Fruit fly (Drosophila melanogaster) whole organism, wandering third instar larva: ENCODE results near the gene CG6006.

Experiments used
- Abd-B ChIP-seq: fragments of >200 bp; optimal IDR thresholded peaks from 2 replicates; lab custom pipeline; 2017; ENCODE audit warnings: missing biosample characterization, missing genetic modification characterization
- CG32264 ChIP-seq: fragments of 200-800 bp; sonication (Bioruptor generic); optimal IDR thresholded peaks from 2 replicates; lab custom pipeline; 2016; ENCODE audit warnings: missing biosample characterization, missing genetic modification characterization
- CG9705 ChIP-seq: fragments of 200-800 bp; sonication (Bioruptor generic); optimal IDR thresholded peaks from 2 replicates; lab custom pipeline; 2018; ENCODE audit warnings: missing biosample characterization, mild to moderate bottlenecking, missing genetic modification characterization
- CrebA ChIP-seq: fragments of 200-800 bp; sonication (Bioruptor generic); optimal IDR thresholded peaks from 2 replicates; lab custom pipeline; 2016; ENCODE audit warnings: missing biosample characterization, mild to moderate bottlenecking, missing genetic modification characterization, borderline replicate concordance
- Dfd ChIP-seq: fragments of >200 bp; optimal IDR thresholded peaks from 2 replicates; lab custom pipeline; 2017; ENCODE audit warnings: missing biosample characterization, missing genetic modification characterization
- Dif ChIP-seq: fragments of 200-275, 200-300 bp; sonication (Bioruptor generic); optimal IDR thresholded peaks from 2 replicates; lab custom pipeline; 2018; ENCODE audit warnings: missing biosample characterization, missing genetic modification characterization; ENCODE audit not compliant: partially characterized antibody
- GATAd ChIP-seq: sonication (Bioruptor generic); optimal IDR thresholded peaks from 2 replicates; lab custom pipeline; 2016; ENCODE audit warnings: missing biosample characterization, missing genetic modification characterization
- HLH106 ChIP-seq: fragments of 200-800 bp; optimal IDR thresholded peaks from 3 replicates; lab custom pipeline; 2019; ENCODE audit warnings: missing biosample characterization, mild to moderate bottlenecking, missing genetic modification characterization, moderate library complexity
- Hnf4 ChIP-seq: fragments of 200-800 bp; sonication (Bioruptor generic); optimal IDR thresholded peaks from 2 replicates; lab custom pipeline; 2016; ENCODE audit warnings: missing biosample characterization, mild to moderate bottlenecking, missing genetic modification characterization
- Hr78 ChIP-seq: fragments of >200 bp; optimal IDR thresholded peaks from 2 replicates; lab custom pipeline; 2017; ENCODE audit warnings: missing biosample characterization, missing genetic modification characterization
- Hr83 ChIP-seq: fragments of 200-300 bp; sonication (Bioruptor generic); optimal IDR thresholded peaks from 2 replicates; lab custom pipeline; 2016; ENCODE audit warnings: missing biosample characterization, mild to moderate bottlenecking, missing genetic modification characterization, moderate library complexity; ENCODE audit not compliant: poor library complexity, severe bottlenecking
- Jra ChIP-seq: sonication (Bioruptor generic); optimal IDR thresholded peaks from 2 replicates; lab custom pipeline; 2016; ENCODE audit warnings: missing biosample characterization, missing genetic modification characterization
- Mio ChIP-seq: sonication (Bioruptor generic); optimal IDR thresholded peaks from 2 replicates; lab custom pipeline; 2016; ENCODE audit warnings: missing biosample characterization, missing genetic modification characterization
- Myc ChIP-seq: fragments of >200 bp; optimal IDR thresholded peaks from 2 replicates; lab custom pipeline; 2017
- N ChIP-seq: fragments of >200 bp; optimal IDR thresholded peaks from 2 replicates; lab custom pipeline; 2018; ENCODE audit warnings: missing biosample characterization, missing external identifiers, missing genetic modification characterization
- OdsH ChIP-seq: fragments of 200-800 bp; sonication (Bioruptor generic); optimal IDR thresholded peaks from 2 replicates; lab custom pipeline; 2016; ENCODE audit warnings: missing biosample characterization, mild to moderate bottlenecking, missing genetic modification characterization
- Rel ChIP-seq, 2 experiments: fragments of 200-800 bp; sonication (Bioruptor generic) in 1 of 2; optimal IDR thresholded peaks; 2 replicates in 1 of 2; 3 replicates in 1 of 2; lab custom pipeline; 2016 to 2019; ENCODE audit warnings: mild to moderate bottlenecking in 2 of 2, missing biosample characterization in 2 of 2, missing genetic modification characterization in 2 of 2, moderate library complexity in 1 of 2
- Sp1 ChIP-seq: fragments of 200-800 bp; sonication (Bioruptor generic); optimal IDR thresholded peaks from 3 replicates; lab custom pipeline; 2019; ENCODE audit warnings: missing biosample characterization, mild to moderate bottlenecking, missing genetic modification characterization, moderate library complexity
- Vsx2 ChIP-seq: fragments of 200-300, 225-300 bp; sonication (Bioruptor generic); optimal IDR thresholded peaks from 2 replicates; lab custom pipeline; 2018; ENCODE audit warnings: missing biosample characterization, missing genetic modification characterization; ENCODE audit not compliant: partially characterized antibody
- br ChIP-seq: fragments of 200-800 bp; sonication (Bioruptor generic); optimal IDR thresholded peaks from 2 replicates; lab custom pipeline; 2016; ENCODE audit warnings: missing biosample characterization, missing genetic modification characterization
- brk ChIP-seq: fragments of 200-800 bp; sonication (Bioruptor generic); optimal IDR thresholded peaks from 2 replicates; lab custom pipeline; 2016; ENCODE audit warnings: missing biosample characterization, mild to moderate bottlenecking, missing genetic modification characterization
- dl ChIP-seq, 2 experiments: fragments of 175-275, 200-275 bp in 1 of 2; fragments of 200-275 bp in 1 of 2; sonication (Bioruptor generic); optimal IDR thresholded peaks; lab custom pipeline; 2018; ENCODE audit warnings: mild to moderate bottlenecking in 2 of 2, missing biosample characterization in 2 of 2, missing genetic modification characterization in 2 of 2, moderate library complexity in 2 of 2; ENCODE audit not compliant: partially characterized antibody in 2 of 2, insufficient read depth in 1 of 2
- dmrt93B ChIP-seq: fragments of 200-800 bp; sonication (Bioruptor generic); optimal IDR thresholded peaks from 2 replicates; lab custom pipeline; 2018; ENCODE audit warnings: missing biosample characterization, mild to moderate bottlenecking, missing genetic modification characterization
- dsf ChIP-seq: sonication (Bioruptor generic); optimal IDR thresholded peaks from 2 replicates; lab custom pipeline; 2016; ENCODE audit warnings: missing biosample characterization, missing genetic modification characterization, borderline replicate concordance
- ey ChIP-seq: fragments of 200-800 bp; sonication (Bioruptor generic); optimal IDR thresholded peaks from 2 replicates; lab custom pipeline; 2016; ENCODE audit warnings: missing biosample characterization, missing genetic modification characterization
- foxo ChIP-seq, 2 experiments: fragments of 200-800 bp; sonication (Bioruptor generic); optimal IDR thresholded peaks; 2 replicates in 1 of 2; 3 replicates in 1 of 2; lab custom pipeline; 2016 to 2017; ENCODE audit warnings: missing biosample characterization in 2 of 2, missing genetic modification characterization in 2 of 2
- fru ChIP-seq: fragments of 200-800 bp; sonication (Bioruptor generic); optimal IDR thresholded peaks from 3 replicates; lab custom pipeline; 2016; ENCODE audit warnings: missing biosample characterization, mild to moderate bottlenecking, missing genetic modification characterization
- h ChIP-seq: fragments of 200-800 bp; sonication (Bioruptor generic); optimal IDR thresholded peaks from 3 replicates; lab custom pipeline; 2016; ENCODE audit warnings: missing biosample characterization, mild to moderate bottlenecking, missing genetic modification characterization
- jim ChIP-seq: fragments of 175-275, 200-325 bp; sonication (Bioruptor generic); optimal IDR thresholded peaks from 2 replicates; lab custom pipeline; 2016; ENCODE audit warnings: missing biosample characterization, mild to moderate bottlenecking, missing genetic modification characterization
- lola ChIP-seq: fragments of >200 bp; optimal IDR thresholded peaks from 2 replicates; lab custom pipeline; 2017; ENCODE audit warnings: missing biosample characterization, missing genetic modification characterization
- pan ChIP-seq: fragments of >200 bp; optimal IDR thresholded peaks from 2 replicates; lab custom pipeline; 2017
- psq ChIP-seq: fragments of 200-800 bp; sonication (Bioruptor generic); optimal IDR thresholded peaks from 3 replicates; lab custom pipeline; 2017; ENCODE audit warnings: missing biosample characterization, mild to moderate bottlenecking, missing genetic modification characterization, moderate library complexity
- rgr ChIP-seq: fragments of 200-800 bp; sonication (Bioruptor generic); optimal IDR thresholded peaks from 3 replicates; lab custom pipeline; 2016; ENCODE audit warnings: missing biosample characterization, mild to moderate bottlenecking, missing genetic modification characterization
- sage ChIP-seq: fragments of 200-800 bp; sonication (Bioruptor generic); optimal IDR thresholded peaks from 2 replicates; lab custom pipeline; 2016; ENCODE audit warnings: missing biosample characterization, mild to moderate bottlenecking, missing genetic modification characterization
- sv ChIP-seq: fragments of 200-800 bp; sonication (Bioruptor generic); optimal IDR thresholded peaks from 3 replicates; lab custom pipeline; 2016; ENCODE audit warnings: missing biosample characterization, missing genetic modification characterization
- tai ChIP-seq: sonication (Bioruptor generic); optimal IDR thresholded peaks from 2 replicates; lab custom pipeline; 2016; ENCODE audit warnings: missing biosample characterization, missing genetic modification characterization
- usp ChIP-seq: fragments of >200 bp; optimal IDR thresholded peaks from 2 replicates; lab custom pipeline; 2017; ENCODE audit warnings: missing biosample characterization, missing genetic modification characterization
- woc ChIP-seq: sonication (Bioruptor generic); optimal IDR thresholded peaks from 2 replicates; lab custom pipeline; 2016; ENCODE audit warnings: missing biosample characterization, mild to moderate bottlenecking, missing genetic modification characterization

Gene CG6006

dm6 chr3R:16182269-16182875 lies 27.6 kb downstream of the CG6006 start:
- no peak for TF ChIP-seq h (GFP tag; lab: Kevin White, UChicago)
- no peak for TF ChIP-seq Jra (GFP tag; lab: Kevin White, UChicago)
- TF ChIP-seq foxo (GFP tag; optimal IDR thresholded peaks at IDR 0.05; lab: Kevin White, UChicago) = no peak

DNA sequence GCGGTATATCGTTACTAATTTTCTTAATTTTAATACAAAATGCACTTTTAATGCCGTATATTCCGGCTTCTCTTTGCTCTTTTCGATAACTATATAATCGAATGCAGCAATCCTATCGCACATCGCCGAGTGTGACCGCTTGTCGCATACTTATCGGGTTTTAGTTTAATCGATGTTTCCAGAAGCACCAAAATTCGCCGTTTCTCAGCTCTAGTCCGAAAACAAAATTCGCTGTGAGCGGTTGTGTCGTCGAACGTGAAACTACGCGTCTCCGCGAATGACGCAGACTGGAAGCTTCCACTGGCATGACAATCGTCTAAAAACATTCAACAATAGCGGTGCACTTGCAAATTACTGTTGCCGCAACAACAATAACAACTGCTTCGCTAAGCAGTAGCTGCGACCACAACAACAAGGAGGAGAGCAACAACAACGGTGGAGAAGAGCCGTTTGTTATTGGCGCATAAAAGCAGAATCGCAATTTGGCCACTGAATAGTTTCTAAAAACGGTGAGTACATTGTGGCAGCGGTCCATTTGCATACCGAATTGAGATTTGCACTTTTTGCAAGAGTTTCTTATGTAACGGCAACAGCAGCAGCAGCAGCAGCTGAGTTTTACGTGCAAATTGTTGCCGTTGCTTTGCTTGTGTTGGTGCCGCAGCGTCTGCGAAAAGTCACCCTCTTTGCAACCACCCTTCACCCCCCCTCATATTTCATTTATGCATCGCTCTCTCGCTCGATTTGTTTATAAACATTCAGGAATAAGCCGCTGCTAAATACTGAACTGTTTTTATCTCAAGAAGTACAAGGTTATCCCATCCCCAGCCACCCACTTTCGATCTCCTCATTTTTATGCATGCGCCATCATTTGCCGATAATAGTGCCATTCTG lies 32.3 kb downstream of the CG6006 start, which contains the start of gene sra:
TSS of gene sra (plus strand) at position 209 of the 891 bp plus-strand sequence.
- peak; percentile 89 for TF ChIP-seq Hr83
- no peak for TF ChIP-seq Abd-B
- TF ChIP-seq dl (GFP tag; optimal IDR thresholded peaks at IDR 0.05; lab: Kevin White, UChicago; ENCODE audit: insufficient read depth in 1 of 2, partially characterized antibody in 2 of 2) = no peak
- TF ChIP-seq Hnf4 (GFP tag; lab: Kevin White, UChicago) = no peak
- TF ChIP-seq Rel (GFP tag; optimal IDR thresholded peaks at IDR 0.05; lab: Kevin White, UChicago) = no peak
- TF ChIP-seq Rel (tag; optimal IDR thresholded peaks at IDR 0.05; lab: Kevin White, UChicago) = peak; percentile 43
- no peak for TF ChIP-seq Dif (GFP tag; lab: Kevin White, UChicago)
- TF ChIP-seq Sp1 = peak; percentile 21
- no peak for TF ChIP-seq N (GFP tag; lab: Kevin White, UChicago)
- no peak for TF ChIP-seq psq (GFP tag; lab: Kevin White, UChicago)
- peak; percentile 2 for TF ChIP-seq fru (GFP tag; lab: Kevin White, UChicago)
- no peak for TF ChIP-seq HLH106 (tag; lab: Kevin White, UChicago)
- no peak for TF ChIP-seq usp (GFP tag; lab: Kevin White, UChicago)
- TF ChIP-seq CG32264 (GFP tag; lab: Kevin White, UChicago) = no peak
- TF ChIP-seq Mio (GFP tag; lab: Kevin White, UChicago) = no peak
- no peak for TF ChIP-seq sage (GFP tag; lab: Kevin White, UChicago)
- peak; percentile 64 for TF ChIP-seq Jra (GFP tag; lab: Kevin White, UChicago)
- TF ChIP-seq jim (GFP tag; lab: Kevin White, UChicago) = peak; percentile 69
- TF ChIP-seq tai (GFP tag; lab: Kevin White, UChicago) = no peak
- TF ChIP-seq dmrt93B (GFP tag; lab: Kevin White, UChicago) = no peak
- no peak for TF ChIP-seq Vsx2 (GFP tag; lab: Kevin White, UChicago)
- TF ChIP-seq OdsH (GFP tag; lab: Kevin White, UChicago) = no peak
- TF ChIP-seq foxo (GFP tag; optimal IDR thresholded peaks at IDR 0.05; lab: Kevin White, UChicago) = peak in 1 of 2 experiments; percentile 49
- TF ChIP-seq woc = no peak
- no peak for TF ChIP-seq CrebA (GFP tag; lab: Kevin White, UChicago)
- TF ChIP-seq h (GFP tag; lab: Kevin White, UChicago) = peak; percentile 27
- no peak for TF ChIP-seq Myc (lab: Kevin White, UChicago)
- TF ChIP-seq Hr78 (GFP tag; lab: Kevin White, UChicago) = no peak
- no peak for TF ChIP-seq sv (GFP tag; lab: Kevin White, UChicago)
- no peak for TF ChIP-seq Dfd (GFP tag; lab: Kevin White, UChicago)
- peak; percentile 56 for TF ChIP-seq rgr
- TF ChIP-seq ey (GFP tag; lab: Kevin White, UChicago) = no peak
- TF ChIP-seq GATAd = no peak
- no peak for TF ChIP-seq brk
- peak; percentile 10 for TF ChIP-seq dsf (GFP tag; lab: Kevin White, UChicago)
- TF ChIP-seq br (GFP tag; lab: Kevin White, UChicago) = no peak
- TF ChIP-seq pan = no peak
- no peak for TF ChIP-seq lola (GFP tag; lab: Kevin White, UChicago)
- TF ChIP-seq CG9705 = no peak
